Worm (Caenorhabditis elegans) whole organism, dauer: ENCODE measurements around the gene C17E7.4.

Experiments used
- unc-62 ChIP-seq: sonication (generic microtip); optimal IDR thresholded peaks from 2 replicates; lab custom pipeline; 2017; ENCODE audit warnings: missing biosample characterization, missing genetic modification reagents, missing genetic modification characterization

The C17E7.4 gene

ce11 chrV:3892361-3892904, at the start of gene C17E7.4:
C17E7.4 (plus strand) TSS chrV:3892854.
- TF ChIP-seq unc-62 (GFP tag; lab: Kevin White, UChicago): no peak

- no peak for TF ChIP-seq unc-62 (GFP tag; lab: Kevin White, UChicago)
These were observed 48.7 kb upstream of the C17E7.4 start, which contains the start of gene ugt-32 for ce11 chrV:3843926-3844325. ugt-32 (minus strand) TSS chrV:3844007.

ce11 chrV:3847268-3847667, 45.4 kb upstream of the C17E7.4 start, which contains the start of gene nhr-185:
nhr-185 (minus strand) TSS chrV:3847368.
- no peak for TF ChIP-seq unc-62 (GFP tag; lab: Kevin White, UChicago)

ce11 chrV:3851760-3852159, 40.9 kb upstream of the C17E7.4 start:
- TF ChIP-seq unc-62 (GFP tag; lab: Kevin White, UChicago): no peak

- no peak for TF ChIP-seq unc-62 (GFP tag; lab: Kevin White, UChicago)
These were observed 37.8 kb upstream of the C17E7.4 start, which contains the start of gene nhr-186 for ce11 chrV:3854847-3855246. nhr-186 (minus strand) TSS chrV:3854947.

- TF ChIP-seq unc-62 (GFP tag; lab: Kevin White, UChicago): no peak
These were observed 36.7 kb upstream of the C17E7.4 start for ce11 chrV:3855916-3856315.

- no peak for TF ChIP-seq unc-62 (GFP tag; lab: Kevin White, UChicago)
These were observed 34.9 kb upstream of the C17E7.4 start, which contains the start of gene nhr-188 for ce11 chrV:3857778-3858177. nhr-188 (minus strand) TSS chrV:3857861.

ce11 chrV:3860123-3860522, 32.5 kb upstream of the C17E7.4 start, which contains the start of gene nhr-189:
nhr-189 (minus strand) TSS chrV:3860243.
- no peak for TF ChIP-seq unc-62 (GFP tag; lab: Kevin White, UChicago)

ce11 chrV:3862851-3863250, 29.8 kb upstream of the C17E7.4 start, which contains the start of gene nhr-187:
nhr-187 (minus strand) TSS chrV:3862951.
- TF ChIP-seq unc-62 (GFP tag; lab: Kevin White, UChicago): no peak

ce11 chrV:3865273-3865672, 27.4 kb upstream of the C17E7.4 start:
- no peak for TF ChIP-seq unc-62 (GFP tag; lab: Kevin White, UChicago)

- TF ChIP-seq unc-62 (GFP tag; lab: Kevin White, UChicago): no peak
These were observed 23.7 kb upstream of the C17E7.4 start, which contains the start of gene nhr-157 for ce11 chrV:3868905-3869304. nhr-157 (minus strand) TSS chrV:3869005.

ce11 chrV:3870359-3870758, 22.3 kb upstream of the C17E7.4 start:
- no peak for TF ChIP-seq unc-62 (GFP tag; lab: Kevin White, UChicago)

ce11 chrV:3874102-3874744, 18.4 kb upstream of the C17E7.4 start, which contains the start of gene nhr-158:
nhr-158 (minus strand) TSS chrV:3874152.
- TF ChIP-seq unc-62 (GFP tag; lab: Kevin White, UChicago): no peak

ce11 chrV:3877242-3877641, 15.4 kb upstream of the C17E7.4 start:
- no peak for TF ChIP-seq unc-62 (GFP tag; lab: Kevin White, UChicago)

- no peak for TF ChIP-seq unc-62 (GFP tag; lab: Kevin White, UChicago)
These were observed 14.4 kb upstream of the C17E7.4 start, which contains the start of gene nhr-159 for ce11 chrV:3878223-3878622. nhr-159 (minus strand) TSS chrV:3878323.

ce11 chrV:3884550-3884949, 8.1 kb upstream of the C17E7.4 start:
- TF ChIP-seq unc-62 (GFP tag; lab: Kevin White, UChicago): no peak

- no peak for TF ChIP-seq unc-62 (GFP tag; lab: Kevin White, UChicago)
These were observed 6.5 kb upstream of the C17E7.4 start, which contains the start of gene nhr-124 for ce11 chrV:3886104-3886503. nhr-124 (minus strand) TSS chrV:3886204.
